Worm (Caenorhabditis elegans) whole organism, L4/young adult: ENCODE data around the gene col-177.

ENCODE experiments used
- dao-5 ChIP-seq: sonication (generic microtip); optimal IDR thresholded peaks from 2 replicates; lab custom pipeline; 2016; ENCODE audit warnings: missing genotype, missing genetic modification characterization, moderate library complexity, missing compliant biosample characterization
- him-1 ChIP-seq: sonication (generic microtip); optimal IDR thresholded peaks from 2 replicates; lab custom pipeline; 2016; ENCODE audit warnings: missing genotype, missing genetic modification reagents, missing genetic modification characterization, missing compliant biosample characterization

- TF ChIP-seq him-1 (tag; lab: Kevin White, UChicago) (no peak), dao-5 (tag; lab: Kevin White, UChicago) (no peak)
These were observed 41.1 kb upstream of the col-177 start, which contains the start of gene C09F12.3 for ce11 chrX:11042777-11043176.
